Worm (Caenorhabditis elegans): Measurements from ENCODE around the gene D2062.5.
"Not testable (repeated sequence)": the region's sequence is repeated elsewhere in the genome, so short reads cannot be mapped to it uniquely, and the experiment has no call there.

ce11 chrII:2619148-2619547, 3.4 kb upstream of the D2062.5 start, which contains the start of gene msrp-6:
- not testable (repeated sequence) for TF ChIP-seq dve-1 (tag; optimal IDR thresholded peaks at IDR 0.05); hlh-8 (tag; optimal IDR thresholded peaks at IDR 0.05); nfya-1 (tag; optimal IDR thresholded peaks at IDR 0.05); ama-1 (optimal IDR thresholded peaks at IDR 0.05); fkh-6 (tag; optimal IDR thresholded peaks at IDR 0.05)

Data from whole organism, late embryonic.